Fruit fly (Drosophila melanogaster) whole organism, embryonic: ENCODE data around the gene CG42232.

ENCODE experiments used
- Antp ChIP-seq: fragments of 200-800 bp; sonication (Bioruptor generic); optimal IDR thresholded peaks from 3 replicates; lab custom pipeline; 2016; ENCODE audit warnings: missing biosample characterization, missing genetic modification characterization
- CG10321 ChIP-seq: fragments of 200-800 bp; sonication (Bioruptor generic); IDR thresholded peaks from 2 replicates; pipeline ENCODE4 v1.3.6; 2022; ENCODE audit warnings: missing biosample characterization, missing genetic modification characterization
- CG10462 ChIP-seq: fragments of 200-800 bp; sonication (Bioruptor generic); optimal IDR thresholded peaks from 2 replicates; lab custom pipeline; 2016; ENCODE audit warnings: missing biosample characterization, missing genetic modification characterization
- CG11093 ChIP-seq: fragments of 200-800 bp; sonication (Bioruptor generic); IDR thresholded peaks from 3 replicates; pipeline ENCODE4 v1.3.6; 2022; ENCODE audit warnings: missing biosample characterization, missing genetic modification characterization
- CG11456 ChIP-seq: fragments of 200-800 bp; sonication (Bioruptor generic); IDR thresholded peaks from 3 replicates; pipeline ENCODE4 v1.3.6; 2022; ENCODE audit warnings: missing biosample characterization, missing genetic modification characterization
- CG12299 ChIP-seq: fragments of 200-800 bp; sonication (Bioruptor generic); optimal IDR thresholded peaks from 2 replicates; lab custom pipeline; 2018; ENCODE audit warnings: missing biosample characterization, mild to moderate bottlenecking, missing genetic modification characterization
- CG13123 ChIP-seq: fragments of 200-800 bp; sonication (Bioruptor generic); optimal IDR thresholded peaks from 2 replicates; lab custom pipeline; 2016; ENCODE audit warnings: missing biosample characterization, missing genetic modification characterization
- CG13624 ChIP-seq: fragments of 200-800 bp; sonication (Bioruptor generic); optimal IDR thresholded peaks from 2 replicates; lab custom pipeline; 2016; ENCODE audit warnings: missing biosample characterization, missing genetic modification characterization
- CG14050 ChIP-seq: fragments of 200-800 bp; sonication (Bioruptor generic); IDR thresholded peaks from 3 replicates; pipeline ENCODE4 v1.3.6; 2022; ENCODE audit warnings: missing biosample characterization, missing genetic modification characterization
- CG14710 ChIP-seq: fragments of 200-800 bp; sonication (Bioruptor generic); optimal IDR thresholded peaks from 3 replicates; lab custom pipeline; 2019; ENCODE audit warnings: missing biosample characterization, mild to moderate bottlenecking, missing genetic modification characterization, moderate library complexity
- CG15011 ChIP-seq: fragments of 200-800 bp; sonication (Bioruptor generic); optimal IDR thresholded peaks from 3 replicates; lab custom pipeline; 2018; ENCODE audit warnings: missing biosample characterization, mild to moderate bottlenecking, missing genetic modification characterization
- CG1602 ChIP-seq: fragments of 200-800 bp; sonication (Bioruptor generic); optimal IDR thresholded peaks from 3 replicates; lab custom pipeline; 2016; ENCODE audit warnings: missing biosample characterization, missing genetic modification characterization
- CG16815 ChIP-seq: fragments of 200-800 bp; sonication (Bioruptor generic); optimal IDR thresholded peaks from 3 replicates; lab custom pipeline; 2017; ENCODE audit warnings: missing biosample characterization, mild to moderate bottlenecking, missing genetic modification characterization
- CG17361 ChIP-seq: fragments of 200-800 bp; sonication (Bioruptor generic); IDR thresholded peaks from 3 replicates; pipeline ENCODE4 v1.3.6; 2022; ENCODE audit warnings: missing biosample characterization, missing genetic modification characterization
- CG1792 ChIP-seq: fragments of 200-800 bp; sonication (Bioruptor generic); optimal IDR thresholded peaks from 2 replicates; lab custom pipeline; 2016; ENCODE audit warnings: missing biosample characterization, missing genetic modification characterization
- CG2202 ChIP-seq: fragments of 200-800 bp; sonication (Bioruptor generic); optimal IDR thresholded peaks from 2 replicates; lab custom pipeline; 2018; ENCODE audit warnings: missing biosample characterization, mild to moderate bottlenecking, missing genetic modification characterization
- CG30431 ChIP-seq: fragments of 200-800 bp; sonication (Bioruptor generic); optimal IDR thresholded peaks from 2 replicates; lab custom pipeline; 2017; ENCODE audit warnings: missing biosample characterization, missing genetic modification characterization
- CG32767 ChIP-seq: fragments of 200-800 bp; sonication (Bioruptor generic); IDR thresholded peaks from 2 replicates; pipeline ENCODE4 v1.3.6; 2022; ENCODE audit warnings: missing biosample characterization, missing genetic modification characterization
- CG6689 ChIP-seq: fragments of 200-800 bp; sonication (Bioruptor generic); IDR thresholded peaks from 2 replicates; pipeline ENCODE4 v1.3.6; 2022; ENCODE audit warnings: missing biosample characterization, missing genetic modification characterization
- CG7928 ChIP-seq: fragments of 200-800 bp; sonication (Bioruptor generic); optimal IDR thresholded peaks from 2 replicates; lab custom pipeline; 2017; ENCODE audit warnings: missing biosample characterization, mild to moderate bottlenecking, missing genetic modification characterization
- CG8281 ChIP-seq: fragments of 200-800 bp; sonication (Bioruptor generic); optimal IDR thresholded peaks from 2 replicates; lab custom pipeline; 2018; ENCODE audit warnings: missing biosample characterization, mild to moderate bottlenecking, missing genetic modification characterization, moderate library complexity
- HLH54F ChIP-seq: fragments of 200-800 bp; sonication (Bioruptor generic); optimal IDR thresholded peaks from 3 replicates; lab custom pipeline; 2016; ENCODE audit warnings: missing biosample characterization, missing genetic modification characterization
- Hr78 ChIP-seq, 2 experiments: fragments of 200-800 bp in 1 of 2; fragments of >200 bp in 1 of 2; sonication (Bioruptor generic) in 1 of 2; optimal IDR thresholded peaks; 2 replicates each; lab custom pipeline; 2017 to 2019; ENCODE audit warnings: missing biosample characterization in 2 of 2, missing genetic modification characterization in 2 of 2, mild to moderate bottlenecking in 1 of 2, moderate library complexity in 1 of 2
- MTF-1 ChIP-seq: fragments of 200-800 bp; sonication (Bioruptor generic); optimal IDR thresholded peaks from 2 replicates; lab custom pipeline; 2018; ENCODE audit warnings: missing biosample characterization, mild to moderate bottlenecking, missing genetic modification characterization, borderline replicate concordance
- Mes4 ChIP-seq: fragments of 200-800 bp; sonication (Bioruptor generic); optimal IDR thresholded peaks from 2 replicates; lab custom pipeline; 2016; ENCODE audit warnings: missing biosample characterization, missing genetic modification characterization
- Mrtf ChIP-seq: fragments of 200-800 bp; sonication (Bioruptor generic); IDR thresholded peaks from 3 replicates; pipeline ENCODE4 v1.3.6; 2022; ENCODE audit warnings: missing biosample characterization, missing genetic modification characterization
- Myb ChIP-seq: fragments of 200-800 bp; sonication (Bioruptor generic); optimal IDR thresholded peaks from 2 replicates; lab custom pipeline; 2016; ENCODE audit warnings: missing biosample characterization, missing genetic modification characterization
- Neu2 ChIP-seq: fragments of 200-800 bp; sonication (Bioruptor generic); optimal IDR thresholded peaks from 3 replicates; lab custom pipeline; 2016; ENCODE audit warnings: missing biosample characterization, missing genetic modification characterization, borderline replicate concordance
- Nf-YB ChIP-seq: fragments of 200-800 bp; sonication (Bioruptor generic); optimal IDR thresholded peaks from 3 replicates; lab custom pipeline; 2019; ENCODE audit warnings: missing biosample characterization, mild to moderate bottlenecking, missing genetic modification characterization, moderate library complexity
- PHDP ChIP-seq: fragments of 200-800 bp; sonication (Bioruptor generic); optimal IDR thresholded peaks from 3 replicates; lab custom pipeline; 2018; ENCODE audit warnings: missing biosample characterization, mild to moderate bottlenecking, missing genetic modification characterization, moderate library complexity
- Pdp1 ChIP-seq, 2 experiments: fragments of 200-800 bp; sonication (Bioruptor generic); optimal IDR thresholded peaks; 3 replicates each; lab custom pipeline; 2016; ENCODE audit warnings: missing biosample characterization in 2 of 2, missing genetic modification characterization in 2 of 2, mild to moderate bottlenecking in 1 of 2, moderate library complexity in 1 of 2
- Six4 ChIP-seq: fragments of 200-800 bp; sonication (Bioruptor generic); optimal IDR thresholded peaks from 2 replicates; lab custom pipeline; 2016; ENCODE audit warnings: missing biosample characterization, missing genetic modification characterization
- Xbp1 ChIP-seq: fragments of 200-800 bp; sonication (Bioruptor generic); optimal IDR thresholded peaks from 3 replicates; lab custom pipeline; 2016; ENCODE audit warnings: missing biosample characterization, mild to moderate bottlenecking, missing genetic modification characterization
- ap ChIP-seq: fragments of 200-800 bp; sonication (Bioruptor generic); IDR thresholded peaks from 2 replicates; pipeline ENCODE4 v1.3.6; 2022; ENCODE audit warnings: missing biosample characterization, missing genetic modification characterization
- cato ChIP-seq: fragments of 200-800 bp; sonication (Bioruptor generic); optimal IDR thresholded peaks from 2 replicates; lab custom pipeline; 2016; ENCODE audit warnings: missing biosample characterization, missing genetic modification characterization, borderline replicate concordance
- caup ChIP-seq: fragments of 200-800 bp; sonication (Bioruptor generic); optimal IDR thresholded peaks from 3 replicates; lab custom pipeline; 2017; ENCODE audit warnings: missing biosample characterization, mild to moderate bottlenecking, missing genetic modification characterization, moderate library complexity; ENCODE audit not compliant: severe bottlenecking
- chinmo ChIP-seq: fragments of 200-800 bp; sonication (Bioruptor generic); IDR thresholded peaks from 4 replicates; pipeline ENCODE4 v1.3.6; 2022; ENCODE audit warnings: missing biosample characterization, missing genetic modification characterization; ENCODE audit not compliant: partially characterized antibody
- croc ChIP-seq: fragments of 200-800 bp; sonication (Bioruptor generic); conservative IDR thresholded peaks from 3 replicates; pipeline ENCODE4 v1.3.6; 2022; ENCODE audit warnings: missing biosample characterization, missing genetic modification characterization
- crp ChIP-seq, 2 experiments: fragments of 200-800 bp; sonication (Bioruptor generic); optimal IDR thresholded peaks; 2 replicates in 1 of 2; 3 replicates in 1 of 2; lab custom pipeline; 2017; ENCODE audit warnings: missing biosample characterization in 2 of 2, missing genetic modification characterization in 2 of 2, mild to moderate bottlenecking in 1 of 2, moderate library complexity in 1 of 2
- fd102C ChIP-seq: fragments of 200-800 bp; sonication (Bioruptor generic); optimal IDR thresholded peaks from 2 replicates; lab custom pipeline; 2018; ENCODE audit warnings: missing biosample characterization, mild to moderate bottlenecking, missing genetic modification characterization, moderate library complexity
- ftz-f1 ChIP-seq: fragments of 200-800 bp; sonication (Bioruptor generic); optimal IDR thresholded peaks from 2 replicates; lab custom pipeline; 2016; ENCODE audit warnings: missing biosample characterization, missing genetic modification characterization
- gsb-n ChIP-seq: fragments of 200-800 bp; sonication (Bioruptor generic); optimal IDR thresholded peaks from 3 replicates; lab custom pipeline; 2018; ENCODE audit warnings: missing biosample characterization, mild to moderate bottlenecking, missing genetic modification characterization
- nmo ChIP-seq: fragments of 200-800 bp; sonication (Bioruptor generic); optimal IDR thresholded peaks from 2 replicates; lab custom pipeline; 2018; ENCODE audit warnings: missing biosample characterization, mild to moderate bottlenecking, missing genetic modification characterization, moderate library complexity
- pb ChIP-seq: fragments of 200-800 bp; sonication (Bioruptor generic); optimal IDR thresholded peaks from 3 replicates; lab custom pipeline; 2016; ENCODE audit warnings: missing biosample characterization, missing genetic modification characterization
- scrt ChIP-seq: fragments of 200-800 bp; sonication (Bioruptor generic); optimal IDR thresholded peaks from 2 replicates; lab custom pipeline; 2018; ENCODE audit warnings: missing biosample characterization, mild to moderate bottlenecking, missing genetic modification characterization, moderate library complexity
- ssp ChIP-seq: fragments of 200-800 bp; sonication (Bioruptor generic); IDR thresholded peaks from 2 replicates; pipeline ENCODE4 v1.3.6; 2022; ENCODE audit warnings: missing biosample characterization, missing genetic modification characterization
- stwl ChIP-seq: fragments of 200-800 bp; sonication (Bioruptor generic); optimal IDR thresholded peaks from 3 replicates; lab custom pipeline; 2018; ENCODE audit warnings: missing biosample characterization, mild to moderate bottlenecking, missing genetic modification characterization, moderate library complexity
- toy ChIP-seq: fragments of 200-800 bp; sonication (Bioruptor generic); IDR thresholded peaks from 2 replicates; pipeline ENCODE4 v1.3.6; 2022; ENCODE audit warnings: missing biosample characterization, missing genetic modification characterization
- tx ChIP-seq: fragments of 200-800 bp; sonication (Bioruptor generic); optimal IDR thresholded peaks from 2 replicates; lab custom pipeline; 2016; ENCODE audit warnings: missing biosample characterization, missing genetic modification characterization
- zen2 ChIP-seq: fragments of 200-800 bp; sonication (Bioruptor generic); IDR thresholded peaks from 3 replicates; pipeline ENCODE4 v1.3.6; 2022; ENCODE audit warnings: missing biosample characterization, missing genetic modification characterization; ENCODE audit not compliant: partially characterized antibody

The CG42232 gene

DNA sequence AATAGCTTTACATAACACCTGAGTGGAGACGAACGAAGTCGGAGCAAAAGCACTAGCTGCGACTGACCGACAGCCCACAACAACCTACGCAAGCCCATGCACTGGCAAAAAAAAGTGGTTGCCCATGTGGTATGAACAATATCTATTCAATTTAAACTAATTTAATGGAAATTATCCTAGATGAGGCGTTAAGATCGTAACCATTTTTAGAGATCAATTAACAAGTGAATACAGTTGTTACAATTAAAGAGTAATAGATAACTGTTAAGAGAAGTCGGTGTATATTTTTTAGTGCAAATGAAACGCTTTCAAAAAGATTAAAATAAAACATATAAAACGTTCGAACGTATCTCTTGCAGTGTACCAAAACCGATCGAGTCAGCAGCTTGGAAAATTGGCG is 26.7 kb upstream of the CG42232 start (continued):
- TF ChIP-seq HLH54F (GFP tag; lab: Kevin White, UChicago) (no peak), chinmo (GFP tag; lab: Robert Waterston, UW) (no peak), Myb (no peak), CG17361 (GFP tag; lab: Robert Waterston, UW) (no peak; the same call in 2 of the 3 replicates), crp (GFP tag; optimal IDR thresholded peaks at IDR 0.05; lab: Kevin White, UChicago) (no peak), CG10321 (GFP tag; lab: Robert Waterston, UW) (no peak), caup (GFP tag; lab: Kevin White, UChicago) (no peak), CG2202 (tag; lab: Kevin White, UChicago) (no peak), CG15011 (no peak), Neu2 (no peak), CG10462 (GFP tag; lab: Kevin White, UChicago) (no peak), CG32767 (GFP tag; lab: Robert Waterston, UW) (0 out of 2 replicates have a peak, but pooled peaks have one; percentile 16), scrt (GFP tag; lab: Kevin White, UChicago) (no peak), PHDP (tag; lab: Kevin White, UChicago) (no peak), Antp (GFP tag; lab: Kevin White, UChicago) (no peak), toy (no peak), CG11093 (GFP tag; lab: Robert Waterston, UW) (0 out of 3 replicates have a peak, but pooled peaks have one; percentile 42), Mes4 (GFP tag; lab: Kevin White, UChicago) (no peak), Nf-YB (GFP tag; lab: Kevin White, UChicago) (peak; percentile 21), Six4 (no peak), pb (no peak), CG11456 (GFP tag; lab: Robert Waterston, UW) (no peak), stwl (tag; lab: Kevin White, UChicago) (no peak), CG14710 (peak; percentile 43), CG12299 (tag; lab: Kevin White, UChicago) (no peak), CG16815 (GFP tag; lab: Kevin White, UChicago) (no peak), nmo (GFP tag; lab: Kevin White, UChicago) (peak; percentile 68), CG13624 (no peak), CG8281 (tag; lab: Kevin White, UChicago) (peak; percentile 14), Hr78 (GFP tag; optimal IDR thresholded peaks at IDR 0.05; lab: Kevin White, UChicago) (peak in 1 of 2 experiments; percentile 29), ftz-f1 (GFP tag; lab: Kevin White, UChicago) (no peak), tx (GFP tag; lab: Kevin White, UChicago) (no peak), ap (peak; percentile 52), Pdp1 (GFP tag; optimal IDR thresholded peaks at IDR 0.05; lab: Kevin White, UChicago) (no peak), CG1792 (GFP tag; lab: Kevin White, UChicago) (no peak), gsb-n (tag; lab: Kevin White, UChicago) (peak; percentile 50), CG1602 (peak; percentile 37), CG7928 (GFP tag; lab: Kevin White, UChicago) (no peak), cato (GFP tag; lab: Kevin White, UChicago) (no peak), CG6689 (GFP tag; lab: Robert Waterston, UW) (peak; percentile 68), CG30431 (GFP tag; lab: Kevin White, UChicago) (no peak), MTF-1 (GFP tag; lab: Kevin White, UChicago) (no peak), ssp (GFP tag; lab: Robert Waterston, UW) (peak; percentile 14; the same call in 1 of the 2 replicates), croc (peak; percentile 25; the same call in 1 of the 3 replicates), CG13123 (GFP tag; lab: Kevin White, UChicago) (no peak), CG14050 (GFP tag; lab: Robert Waterston, UW) (no peak; the same call in 2 of the 3 replicates), zen2 (no peak), Mrtf (GFP tag; lab: Robert Waterston, UW) (no peak), fd102C (GFP tag; lab: Kevin White, UChicago) (no peak), Xbp1 (GFP tag; lab: Kevin White, UChicago) (peak; percentile 49)
